Fruit fly (Drosophila melanogaster) whole organism, embryonic: ENCODE measurements around the gene bab1.

ENCODE experiments used
- Atf-2 ChIP-seq: fragments of 200-800 bp; sonication (Bioruptor generic); optimal IDR thresholded peaks from 2 replicates; lab custom pipeline; 2016; ENCODE audit warnings: missing biosample characterization, missing genetic modification characterization
- BEAF-32 ChIP-seq: fragments of 200-800 bp; sonication (Bioruptor generic); optimal IDR thresholded peaks from 3 replicates; lab custom pipeline; 2017; ENCODE audit warnings: missing biosample characterization, missing genetic modification characterization, mild to moderate bottlenecking, moderate library complexity, missing genetic modification reagents
- Bgb ChIP-seq: fragments of 200-800 bp; sonication (Bioruptor generic); IDR thresholded peaks from 2 replicates; pipeline ENCODE4 v1.3.6; 2022; ENCODE audit warnings: missing biosample characterization, missing genetic modification characterization; ENCODE audit not compliant: partially characterized antibody
- CG10565 ChIP-seq: fragments of 200-800 bp; sonication (Bioruptor generic); optimal IDR thresholded peaks from 3 replicates; lab custom pipeline; 2016; ENCODE audit warnings: missing biosample characterization, mild to moderate bottlenecking, missing genetic modification characterization
- CG11085 ChIP-seq: fragments of 200-800 bp; sonication (Bioruptor generic); IDR thresholded peaks from 2 replicates; pipeline ENCODE4 v1.3.6; 2022; ENCODE audit warnings: missing biosample characterization, missing genetic modification characterization
- CG11696 ChIP-seq: fragments of 200-800 bp; sonication (Bioruptor generic); IDR thresholded peaks from 2 replicates; pipeline ENCODE4 v1.3.6; 2022; ENCODE audit warnings: missing biosample characterization, missing genetic modification characterization
- CG14014 ChIP-seq: fragments of 200-800 bp; sonication (Bioruptor generic); IDR thresholded peaks from 2 replicates; pipeline ENCODE4 v1.3.6; 2022; ENCODE audit warnings: missing biosample characterization, missing genetic modification characterization
- CG15073 ChIP-seq: fragments of 200-800 bp; sonication (Bioruptor generic); optimal IDR thresholded peaks from 2 replicates; lab custom pipeline; 2016; ENCODE audit warnings: missing biosample characterization, missing genetic modification characterization
- CG1647 ChIP-seq: fragments of 200-800 bp; sonication (Bioruptor generic); optimal IDR thresholded peaks from 3 replicates; lab custom pipeline; 2016; ENCODE audit warnings: missing biosample characterization, missing genetic modification characterization
- CG16813 ChIP-seq: fragments of 200-800 bp; sonication (Bioruptor generic); IDR thresholded peaks from 3 replicates; pipeline ENCODE4 v1.3.6; 2022; ENCODE audit warnings: missing biosample characterization, missing genetic modification characterization; ENCODE audit not compliant: partially characterized antibody
- CG18599 ChIP-seq: fragments of 200-800 bp; sonication (Bioruptor generic); optimal IDR thresholded peaks from 3 replicates; lab custom pipeline; 2017; ENCODE audit warnings: missing biosample characterization, missing genetic modification characterization, mild to moderate bottlenecking, moderate library complexity, missing genetic modification reagents
- CG18619 ChIP-seq: fragments of 200-800 bp; sonication (Bioruptor generic); optimal IDR thresholded peaks from 3 replicates; lab custom pipeline; 2017; ENCODE audit warnings: missing biosample characterization, mild to moderate bottlenecking, missing genetic modification characterization
- CG31441 ChIP-seq: fragments of 200-800 bp; sonication (Bioruptor generic); IDR thresholded peaks from 2 replicates; pipeline ENCODE4 v1.3.6; 2022; ENCODE audit warnings: missing biosample characterization, missing genetic modification characterization
- CG34422 ChIP-seq: fragments of 200-800 bp; sonication (Bioruptor generic); IDR thresholded peaks from 3 replicates; pipeline ENCODE4 v1.3.6; 2022; ENCODE audit warnings: missing biosample characterization, missing genetic modification characterization
- CG3726 ChIP-seq: fragments of 200-800 bp; sonication (Bioruptor generic); IDR thresholded peaks from 3 replicates; pipeline ENCODE4, ENCODE4 v1.3.6; 2022; ENCODE audit warnings: missing biosample characterization, missing genetic modification characterization
- CG4617 ChIP-seq: fragments of 200-800 bp; sonication (Bioruptor generic); optimal IDR thresholded peaks from 3 replicates; lab custom pipeline; 2016; ENCODE audit warnings: missing biosample characterization, missing genetic modification characterization, borderline replicate concordance
- CG6175 ChIP-seq: fragments of 200-800 bp; sonication (Bioruptor generic); IDR thresholded peaks from 3 replicates; pipeline ENCODE4 v1.3.6; 2022; ENCODE audit warnings: missing biosample characterization, missing genetic modification characterization
- CG6854 ChIP-seq: fragments of 200-800 bp; sonication (Bioruptor generic); optimal IDR thresholded peaks from 3 replicates; lab custom pipeline; 2017; ENCODE audit warnings: missing biosample characterization, mild to moderate bottlenecking, missing genetic modification characterization
- CG7271 ChIP-seq: fragments of 200-800 bp; sonication (Bioruptor generic); optimal IDR thresholded peaks from 2 replicates; lab custom pipeline; 2018; ENCODE audit warnings: missing biosample characterization, mild to moderate bottlenecking, missing genetic modification characterization, moderate library complexity
- CG7556 ChIP-seq: fragments of 200-800 bp; sonication (Bioruptor generic); optimal IDR thresholded peaks from 2 replicates; lab custom pipeline; 2017; ENCODE audit warnings: missing biosample characterization, mild to moderate bottlenecking, missing genetic modification characterization
- CG8765 ChIP-seq: fragments of 200-800 bp; sonication (Bioruptor generic); IDR thresholded peaks from 2 replicates; pipeline ENCODE4 v1.3.6; 2022; ENCODE audit warnings: missing biosample characterization, missing genetic modification characterization
- CHES-1-like ChIP-seq: fragments of 200-800 bp; sonication (Bioruptor generic); optimal IDR thresholded peaks from 2 replicates; lab custom pipeline; 2016; ENCODE audit warnings: missing biosample characterization, missing genetic modification characterization
- D19A ChIP-seq: fragments of 200-800 bp; optimal IDR thresholded peaks from 3 replicates; lab custom pipeline; 2019; ENCODE audit warnings: missing biosample characterization, mild to moderate bottlenecking, missing genetic modification characterization, moderate library complexity
- Dfd ChIP-seq, 2 experiments: fragments of >200 bp; optimal IDR thresholded peaks; 2 replicates each; lab custom pipeline; 2017; ENCODE audit warnings: missing biosample characterization in 2 of 2, missing genetic modification characterization in 2 of 2
- E2f1 ChIP-seq: fragments of 200-800 bp; sonication (Bioruptor generic); IDR thresholded peaks from 2 replicates; pipeline ENCODE4 v1.3.6; 2022; ENCODE audit warnings: missing biosample characterization, missing genetic modification characterization
- Gug ChIP-seq: fragments of 200-800 bp; sonication (Bioruptor generic); IDR thresholded peaks from 4 replicates; pipeline ENCODE4 v1.3.6; 2022; ENCODE audit warnings: missing biosample characterization, missing genetic modification characterization
- Hey ChIP-seq: fragments of 200-800 bp; sonication (Bioruptor generic); optimal IDR thresholded peaks from 3 replicates; lab custom pipeline; 2018; ENCODE audit warnings: missing biosample characterization, mild to moderate bottlenecking, missing genetic modification characterization
- MBD-R2 ChIP-seq: fragments of 200-800 bp; sonication (Bioruptor generic); IDR thresholded peaks from 2 replicates; pipeline ENCODE4 v1.3.6; 2022; ENCODE audit warnings: missing biosample characterization, missing genetic modification characterization
- Nf-YB ChIP-seq: fragments of 200-800 bp; sonication (Bioruptor generic); optimal IDR thresholded peaks from 3 replicates; lab custom pipeline; 2019; ENCODE audit warnings: missing biosample characterization, mild to moderate bottlenecking, missing genetic modification characterization, moderate library complexity
- Nf-YC ChIP-seq: fragments of 200-800 bp; optimal IDR thresholded peaks from 3 replicates; lab custom pipeline; 2019; ENCODE audit warnings: missing biosample characterization, mild to moderate bottlenecking, missing genetic modification characterization, moderate library complexity
- Optix ChIP-seq: fragments of 200-800 bp; sonication (Bioruptor generic); IDR thresholded peaks from 3 replicates; pipeline ENCODE4 v1.3.6; 2022; ENCODE audit warnings: missing biosample characterization, missing genetic modification characterization
- Poxn ChIP-seq: fragments of 200-800 bp; sonication (Bioruptor generic); IDR thresholded peaks from 2 replicates; pipeline ENCODE4 v1.3.6; 2022; ENCODE audit warnings: missing biosample characterization, missing genetic modification characterization
- Stat92E ChIP-seq, 3 experiments: fragments of >200 bp in 2 of 3; fragments of 200-800 bp in 1 of 3; sonication (Bioruptor generic) in 1 of 3; optimal IDR thresholded peaks; 2 replicates each; lab custom pipeline; 2017 to 2019; ENCODE audit warnings: missing biosample characterization in 3 of 3, missing genetic modification characterization in 3 of 3, mild to moderate bottlenecking in 1 of 3, moderate library complexity in 1 of 3
- Vsx1 ChIP-seq: fragments of 200-800 bp; sonication (Bioruptor generic); optimal IDR thresholded peaks from 2 replicates; lab custom pipeline; 2017; ENCODE audit warnings: missing biosample characterization, mild to moderate bottlenecking, missing genetic modification characterization, missing genetic modification reagents
- abd-A ChIP-seq: fragments of 200-800 bp; sonication (Bioruptor generic); optimal IDR thresholded peaks from 3 replicates; lab custom pipeline; 2019; ENCODE audit warnings: missing biosample characterization, mild to moderate bottlenecking, missing genetic modification characterization, moderate library complexity
- ap ChIP-seq: fragments of 200-800 bp; sonication (Bioruptor generic); IDR thresholded peaks from 2 replicates; pipeline ENCODE4 v1.3.6; 2022; ENCODE audit warnings: missing biosample characterization, missing genetic modification characterization
- cg ChIP-seq: fragments of 200-800 bp; sonication (Bioruptor generic); optimal IDR thresholded peaks from 3 replicates; lab custom pipeline; 2019; ENCODE audit warnings: missing biosample characterization, mild to moderate bottlenecking, missing genetic modification characterization, moderate library complexity
- dysf ChIP-seq: fragments of 200-800 bp; sonication (Bioruptor generic); IDR thresholded peaks from 3 replicates; pipeline ENCODE4 v1.3.6; 2022; ENCODE audit warnings: missing biosample characterization, missing genetic modification characterization
- esg ChIP-seq: fragments of 200-800 bp; sonication (Bioruptor generic); conservative IDR thresholded peaks from 2 replicates; pipeline ENCODE4 v1.3.6; 2022; ENCODE audit warnings: missing biosample characterization, missing genetic modification characterization
- fru ChIP-seq: fragments of >200 bp; optimal IDR thresholded peaks from 2 replicates; lab custom pipeline; 2017
- gro ChIP-seq: fragments of 200-800 bp; sonication (Bioruptor generic); optimal IDR thresholded peaks from 2 replicates; lab custom pipeline; 2016; ENCODE audit warnings: missing biosample characterization, missing genetic modification characterization
- gt ChIP-seq: fragments of 200-800 bp; sonication (Bioruptor generic); IDR thresholded peaks from 2 replicates; pipeline ENCODE4 v1.3.6; 2022; ENCODE audit warnings: missing biosample characterization, missing genetic modification characterization
- ken ChIP-seq: fragments of 200-800 bp; sonication (Bioruptor generic); IDR thresholded peaks from 3 replicates; pipeline ENCODE4 v1.3.6; 2022; ENCODE audit warnings: missing biosample characterization, missing genetic modification characterization
- lbe ChIP-seq: fragments of 200-800 bp; sonication (Bioruptor generic); optimal IDR thresholded peaks from 2 replicates; lab custom pipeline; 2016; ENCODE audit warnings: missing biosample characterization, mild to moderate bottlenecking, missing genetic modification characterization
- mld ChIP-seq: fragments of 200-800 bp; sonication (Bioruptor generic); IDR thresholded peaks from 3 replicates; pipeline ENCODE4 v1.3.6; 2022; ENCODE audit warnings: missing biosample characterization, missing genetic modification characterization; ENCODE audit not compliant: partially characterized antibody
- nerfin-2 ChIP-seq: fragments of 200-800 bp; sonication (Bioruptor generic); IDR thresholded peaks from 2 replicates; pipeline ENCODE4 v1.3.6; 2022; ENCODE audit warnings: missing biosample characterization, missing genetic modification characterization; ENCODE audit not compliant: partially characterized antibody
- scrt ChIP-seq: fragments of 200-800 bp; sonication (Bioruptor generic); optimal IDR thresholded peaks from 2 replicates; lab custom pipeline; 2018; ENCODE audit warnings: missing biosample characterization, mild to moderate bottlenecking, missing genetic modification characterization, moderate library complexity
- sqz ChIP-seq: fragments of 200-800 bp; sonication (Bioruptor generic); optimal IDR thresholded peaks from 3 replicates; lab custom pipeline; 2018; ENCODE audit warnings: missing biosample characterization, mild to moderate bottlenecking, missing genetic modification characterization
- twi ChIP-seq: fragments of 200-800 bp; optimal IDR thresholded peaks from 2 replicates; lab custom pipeline; 2019; ENCODE audit warnings: missing biosample characterization, mild to moderate bottlenecking, missing genetic modification characterization, moderate library complexity
- usp ChIP-seq: fragments of >200 bp; optimal IDR thresholded peaks from 2 replicates; lab custom pipeline; 2017; ENCODE audit warnings: missing biosample characterization, missing genetic modification characterization
- vvl ChIP-seq: fragments of 200-800 bp; sonication (Bioruptor generic); IDR thresholded peaks from 2 replicates; pipeline ENCODE4 v1.3.6; 2022; ENCODE audit warnings: missing biosample characterization, missing genetic modification characterization

bab1 gene

DNA sequence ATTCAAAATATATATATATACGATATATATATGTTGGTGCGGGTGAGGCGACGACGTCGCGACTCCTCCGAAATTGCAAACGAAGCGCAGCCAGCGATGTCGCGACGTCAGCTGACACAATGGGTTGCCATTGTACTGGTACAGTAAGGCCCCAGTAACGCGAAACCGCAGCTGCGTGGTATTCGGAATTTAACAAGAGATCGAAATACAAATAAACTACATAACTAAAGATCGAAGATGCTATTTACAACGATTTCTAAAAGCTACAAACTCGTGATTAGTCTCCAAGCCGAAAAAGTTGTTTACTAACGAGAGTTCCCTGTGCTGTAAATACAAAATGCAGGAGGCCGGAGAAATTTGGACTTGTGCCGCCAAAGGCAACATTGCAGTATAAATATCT, 68.3 kb downstream of the bab1 start (continued):
- no peak for TF ChIP-seq CG10565 (GFP tag; lab: Kevin White, UChicago)
- TF ChIP-seq E2f1 (GFP tag; lab: Robert Waterston, UW) = peak; percentile 67
- TF ChIP-seq CG16813 (GFP tag; lab: Robert Waterston, UW) = no peak
- peak; percentile 52; the same call in 1 of the 2 replicates for TF ChIP-seq CG14014 (GFP tag; lab: Robert Waterston, UW)
- peak; percentile 54 for TF ChIP-seq CG4617 (GFP tag; lab: Kevin White, UChicago)
- peak; percentile 63; the same call in 2 of the 4 replicates for TF ChIP-seq Gug (GFP tag; lab: Robert Waterston, UW)
- peak; percentile 78 for TF ChIP-seq lbe (GFP tag; lab: Kevin White, UChicago)
- no peak for TF ChIP-seq nerfin-2 (GFP tag; lab: Robert Waterston, UW)
- TF ChIP-seq gro (GFP tag; lab: Kevin White, UChicago) = no peak
- TF ChIP-seq CG3726 (GFP tag; lab: Robert Waterston, UW) = 0 out of 3 replicates have a peak, but pooled peaks have one; percentile 52
- TF ChIP-seq mld = no peak
- TF ChIP-seq twi (tag; lab: Kevin White, UChicago) = peak; percentile 61
- TF ChIP-seq abd-A = no peak
- TF ChIP-seq CG7556 (GFP tag; lab: Kevin White, UChicago) = peak; percentile 41
- TF ChIP-seq gt (GFP tag; lab: Robert Waterston, UW) = peak; percentile 36; the same call in 1 of the 2 replicates
- peak; percentile 82; the same call in 2 of the 3 replicates for TF ChIP-seq ken (GFP tag; lab: Robert Waterston, UW)
- TF ChIP-seq CG6175 (GFP tag; lab: Robert Waterston, UW) = no peak
- peak; percentile 90 for TF ChIP-seq vvl
- TF ChIP-seq CG31441 (GFP tag; lab: Robert Waterston, UW) = peak; percentile 77
- TF ChIP-seq CHES-1-like (GFP tag; lab: Kevin White, UChicago) = peak; percentile 21
- no peak for TF ChIP-seq usp (GFP tag; lab: Kevin White, UChicago)
- TF ChIP-seq CG7271 = peak; percentile 12
- peak; percentile 38 for TF ChIP-seq Vsx1 (GFP tag; lab: Kevin White, UChicago)
- peak; percentile 45 for TF ChIP-seq CG1647 (GFP tag; lab: Kevin White, UChicago)
- no peak for TF ChIP-seq Nf-YC (tag; lab: Kevin White, UChicago)
- no peak for TF ChIP-seq CG6854 (GFP tag; lab: Kevin White, UChicago)
- TF ChIP-seq cg (GFP tag; lab: Kevin White, UChicago) = no peak
- TF ChIP-seq CG18619 (GFP tag; lab: Kevin White, UChicago) = peak; percentile 23
- no peak for TF ChIP-seq Dfd (GFP tag; optimal IDR thresholded peaks at IDR 0.05; lab: Kevin White, UChicago)
- TF ChIP-seq CG11085 (GFP tag; lab: Robert Waterston, UW) = no peak
- TF ChIP-seq CG15073 = no peak
- no peak for TF ChIP-seq Poxn
- peak; percentile 64 for TF ChIP-seq CG18599 (GFP tag; lab: Kevin White, UChicago)
- peak; percentile 59 for TF ChIP-seq D19A (tag; lab: Kevin White, UChicago)
- TF ChIP-seq scrt (GFP tag; lab: Kevin White, UChicago) = peak; percentile 16
- no peak for TF ChIP-seq CG11696 (GFP tag; lab: Robert Waterston, UW)
- no peak for TF ChIP-seq fru (lab: Kevin White, UChicago)
- no peak for TF ChIP-seq Hey (tag; lab: Kevin White, UChicago)
- TF ChIP-seq Nf-YB (GFP tag; lab: Kevin White, UChicago) = peak; percentile 17
- TF ChIP-seq ap (GFP tag; lab: Robert Waterston, UW) = peak; percentile 71; the same call in 1 of the 2 replicates
- TF ChIP-seq Optix = peak; percentile 87
- TF ChIP-seq CG8765 (GFP tag; lab: Robert Waterston, UW) = peak; percentile 48; the same call in 1 of the 2 replicates
- TF ChIP-seq BEAF-32 (GFP tag; lab: Kevin White, UChicago) = no peak
- TF ChIP-seq sqz = peak; percentile 46
- peak; percentile 75 for TF ChIP-seq esg
- peak; percentile 73; the same call in 2 of the 3 replicates for TF ChIP-seq CG34422 (GFP tag; lab: Robert Waterston, UW)
- TF ChIP-seq dysf (GFP tag; lab: Robert Waterston, UW) = peak; percentile 76
- no peak for TF ChIP-seq Bgb (GFP tag; lab: Robert Waterston, UW)
- peak; percentile 43; the same call in 1 of the 2 replicates for TF ChIP-seq MBD-R2 (GFP tag; lab: Robert Waterston, UW)
- no peak for TF ChIP-seq Stat92E (GFP tag; optimal IDR thresholded peaks at IDR 0.05; lab: Kevin White, UChicago)
- TF ChIP-seq Atf-2 (GFP tag; lab: Kevin White, UChicago) = peak; percentile 66
